Fruit fly (Drosophila melanogaster) ovary, adult (tissue): ENCODE measurements around the gene w.

Experiments
- CG17801 ChIP-seq: fragments of 200-800 bp; optimal IDR thresholded peaks from 2 replicates; lab custom pipeline; 2019; ENCODE audit warnings: missing biosample characterization, mild to moderate bottlenecking, missing genetic modification characterization, moderate library complexity; ENCODE audit not compliant: partially characterized antibody

w gene

dm6 chrX:2796345-2797256 is at the start of gene w:
TSS of gene w (minus strand) at chrX:2796466.
- no peak for TF ChIP-seq CG17801 (GFP tag; lab: Kevin White, UChicago)

- no peak for TF ChIP-seq CG17801 (GFP tag; lab: Kevin White, UChicago)
Measured at dm6 chrX:2814423-2814822, 18.2 kb upstream of the w start.

- TF ChIP-seq CG17801 (GFP tag; lab: Kevin White, UChicago): no peak
Measured at dm6 chrX:2813106-2813505, 16.8 kb upstream of the w start.

- no peak for TF ChIP-seq CG17801 (GFP tag; lab: Kevin White, UChicago)
Measured at dm6 chrX:2811703-2812102, 15.4 kb upstream of the w start.

dm6 chrX:2811059-2811458 is 14.8 kb upstream of the w start:
- TF ChIP-seq CG17801 (GFP tag; lab: Kevin White, UChicago): no peak

- no peak for TF ChIP-seq CG17801 (GFP tag; lab: Kevin White, UChicago)
Measured at dm6 chrX:2809581-2809980, 13.3 kb upstream of the w start, which contains the start of gene CG12498. TSS of gene CG12498 (plus strand) at chrX:2809881.

dm6 chrX:2803776-2804175 is 7.5 kb upstream of the w start:
- TF ChIP-seq CG17801 (GFP tag; lab: Kevin White, UChicago): no peak

dm6 chrX:2802998-2803397 is 6.7 kb upstream of the w start:
- TF ChIP-seq CG17801 (GFP tag; lab: Kevin White, UChicago): no peak

dm6 chrX:2794876-2795275 is 1.4 kb downstream of the w start:
- TF ChIP-seq CG17801 (GFP tag; lab: Kevin White, UChicago): no peak

dm6 chrX:2791898-2792297 is 4.4 kb downstream of the w start:
- TF ChIP-seq CG17801 (GFP tag; lab: Kevin White, UChicago): no peak

- no peak for TF ChIP-seq CG17801 (GFP tag; lab: Kevin White, UChicago)
Measured at dm6 chrX:2790055-2790617, 6.1 kb downstream of the w start, which contains the start of gene CG32795. TSS of gene CG32795 (minus strand) at chrX:2790567.

dm6 chrX:2789285-2790054 is 6.8 kb downstream of the w start:
- peak; percentile 43 for TF ChIP-seq CG17801 (GFP tag; lab: Kevin White, UChicago)

- no peak for TF ChIP-seq CG17801 (GFP tag; lab: Kevin White, UChicago)
Measured at dm6 chrX:2788278-2789023, 7.8 kb downstream of the w start.

dm6 chrX:2787857-2788256 is 8.4 kb downstream of the w start:
- TF ChIP-seq CG17801 (GFP tag; lab: Kevin White, UChicago): no peak
